Worm (Caenorhabditis elegans) whole organism, L1 larva: Measurements from ENCODE around the gene F34H10.3.
A peak's percentile ranks its signal among the peaks of the same experiment; 100 is the strongest.
"Not testable (repeated sequence)": the region's sequence is repeated elsewhere in the genome, so short reads cannot be mapped to it uniquely, and the experiment has no call there.

Experiments
- C04F5.9 ChIP-seq: sonication (generic microtip); optimal IDR thresholded peaks from 2 replicates; lab custom pipeline; 2016; ENCODE audit warnings: missing genetic modification characterization, missing compliant biosample characterization
- aha-1 ChIP-seq: fragments of 150-350 bp; optimal IDR thresholded peaks from 2 replicates; lab custom pipeline; 2014; ENCODE audit warnings: missing biosample characterization, missing genetic modification characterization
- aly-2 ChIP-seq: fragments of 150-350 bp; optimal IDR thresholded peaks from 2 replicates; lab custom pipeline; 2014; ENCODE audit warnings: missing biosample characterization, missing genetic modification characterization
- blmp-1 ChIP-seq: fragments of 150-350 bp; optimal IDR thresholded peaks from 2 replicates; lab custom pipeline; 2014; ENCODE audit warnings: missing biosample characterization, missing genetic modification characterization
- ceh-8 ChIP-seq: fragments of 200-800 bp; sonication (Bioruptor generic); optimal IDR thresholded peaks from 2 replicates; lab custom pipeline; 2018; ENCODE audit warnings: mild to moderate bottlenecking, missing genetic modification characterization, moderate library complexity, missing compliant biosample characterization
- ceh-82 ChIP-seq, 3 experiments: fragments of 150-350 bp in 1 of 3; sonication (generic microtip) in 2 of 3; optimal IDR thresholded peaks; 2 replicates each; lab custom pipeline; 2014 to 2017; ENCODE audit warnings: missing biosample characterization in 3 of 3, missing genetic modification characterization in 3 of 3
- ceh-88 ChIP-seq: fragments of 200-800 bp; sonication (Bioruptor generic); IDR thresholded peaks from 2 replicates; pipeline ENCODE4 v1.3.6; 2022; ENCODE audit warnings: missing genetic modification characterization, missing compliant biosample characterization
- dsc-1 ChIP-seq: sonication (generic microtip); optimal IDR thresholded peaks from 2 replicates; lab custom pipeline; 2016; ENCODE audit warnings: mild to moderate bottlenecking, missing genetic modification characterization, missing compliant biosample characterization
- efl-1 ChIP-seq, 4 experiments: fragments of 150-350 bp; optimal IDR thresholded peaks in 3 of 4; peaks in 1 of 4; 1 replicate in 1 of 4; 2 replicates in 3 of 4; lab custom pipeline; 2014; ENCODE audit warnings: missing biosample characterization in 2 of 4, missing genetic modification characterization in 2 of 4, missing genetic modification reagents in 2 of 4
- egl-13 ChIP-seq: sonication (generic microtip); optimal IDR thresholded peaks from 2 replicates; lab custom pipeline; 2016; ENCODE audit warnings: missing genotype, missing genetic modification reagents, missing genetic modification characterization, missing compliant biosample characterization
- elt-2 ChIP-seq: sonication (generic microtip); optimal IDR thresholded peaks from 2 replicates; lab custom pipeline; 2016; ENCODE audit warnings: missing genetic modification characterization, mild to moderate bottlenecking, inconsistent platforms, missing compliant biosample characterization, missing genetic modification reagents
- fkh-10 ChIP-seq: sonication (generic microtip); optimal IDR thresholded peaks from 2 replicates; lab custom pipeline; 2017; ENCODE audit warnings: missing biosample characterization, missing genetic modification reagents, missing genetic modification characterization
- fkh-4 ChIP-seq: sonication (generic microtip); optimal IDR thresholded peaks from 2 replicates; lab custom pipeline; 2016; ENCODE audit warnings: missing compliant biosample characterization, missing genetic modification characterization, borderline replicate concordance
- fkh-8 ChIP-seq: sonication (generic microtip); optimal IDR thresholded peaks from 2 replicates; lab custom pipeline; 2016; ENCODE audit warnings: mild to moderate bottlenecking, missing genetic modification characterization, missing compliant biosample characterization
- lin-14 ChIP-seq: fragments of 200-800 bp; sonication (Bioruptor generic); optimal IDR thresholded peaks from 2 replicates; lab custom pipeline; 2018; ENCODE audit warnings: mild to moderate bottlenecking, missing genetic modification characterization, moderate library complexity, missing compliant biosample characterization
- lin-35 ChIP-seq, 2 experiments: fragments of 150-350 bp; optimal IDR thresholded peaks; 2 replicates each; lab custom pipeline; 2014; ENCODE audit warnings: missing biosample characterization in 2 of 2, missing genetic modification characterization in 2 of 2, missing genetic modification reagents in 2 of 2
- lin-39 ChIP-seq: fragments of 150-350 bp; optimal IDR thresholded peaks from 2 replicates; lab custom pipeline; 2014; ENCODE audit warnings: missing biosample characterization, missing genetic modification reagents, missing genetic modification characterization
- lir-3 ChIP-seq: sonication (generic microtip); optimal IDR thresholded peaks from 2 replicates; lab custom pipeline; 2016; ENCODE audit warnings: mild to moderate bottlenecking, missing genetic modification characterization, moderate library complexity, missing compliant biosample characterization; ENCODE audit not compliant: poor library complexity
- mep-1 ChIP-seq: fragments of 150-350 bp; optimal IDR thresholded peaks from 2 replicates; lab custom pipeline; 2014; ENCODE audit warnings: missing biosample characterization, missing genetic modification characterization
- nhr-19 ChIP-seq: fragments of 200-800 bp; sonication (Bioruptor generic); conservative IDR thresholded peaks from 2 replicates; pipeline ENCODE4 v1.3.6; 2022; ENCODE audit warnings: missing genetic modification characterization, missing compliant biosample characterization
- nhr-20 ChIP-seq: sonication (generic microtip); optimal IDR thresholded peaks from 2 replicates; lab custom pipeline; 2016; ENCODE audit warnings: mild to moderate bottlenecking, missing genetic modification characterization, missing compliant biosample characterization
- nhr-28 ChIP-seq: fragments of 150-350 bp; optimal IDR thresholded peaks from 2 replicates; lab custom pipeline; 2014; ENCODE audit warnings: missing biosample characterization, missing genetic modification characterization
- nhr-47 ChIP-seq: sonication (generic microtip); optimal IDR thresholded peaks from 2 replicates; lab custom pipeline; 2016; ENCODE audit warnings: mild to moderate bottlenecking, missing genetic modification characterization, moderate library complexity, missing compliant biosample characterization
- nhr-71 ChIP-seq: sonication (generic microtip); optimal IDR thresholded peaks from 2 replicates; lab custom pipeline; 2016; ENCODE audit warnings: mild to moderate bottlenecking, missing genetic modification characterization, moderate library complexity, missing compliant biosample characterization
- nhr-77 ChIP-seq: fragments of 150-350 bp; optimal IDR thresholded peaks from 2 replicates; lab custom pipeline; 2014; ENCODE audit warnings: missing biosample characterization, missing genetic modification characterization
- nhr-84 ChIP-seq: sonication (generic microtip); optimal IDR thresholded peaks from 2 replicates; lab custom pipeline; 2017; ENCODE audit warnings: missing biosample characterization, missing genetic modification characterization
- nhr-90 ChIP-seq: sonication (generic microtip); optimal IDR thresholded peaks from 2 replicates; lab custom pipeline; 2016; ENCODE audit warnings: mild to moderate bottlenecking, missing genetic modification characterization, missing compliant biosample characterization; ENCODE audit not compliant: poor library complexity
- pag-3 ChIP-seq: sonication (generic microtip); optimal IDR thresholded peaks from 2 replicates; lab custom pipeline; 2017; ENCODE audit warnings: missing genetic modification characterization, mild to moderate bottlenecking, missing compliant biosample characterization, antibody characterized with exemption, borderline replicate concordance; ENCODE audit not compliant: insufficient read depth
- rnt-1 ChIP-seq: sonication (generic microtip); optimal IDR thresholded peaks from 2 replicates; lab custom pipeline; 2016; ENCODE audit warnings: mild to moderate bottlenecking, missing genetic modification characterization, moderate library complexity, missing compliant biosample characterization
- snu-23 ChIP-seq: sonication (generic microtip); optimal IDR thresholded peaks from 2 replicates; lab custom pipeline; 2016; ENCODE audit warnings: missing genetic modification characterization, missing compliant biosample characterization
- sptf-1 ChIP-seq: fragments of 150-350 bp; optimal IDR thresholded peaks from 2 replicates; lab custom pipeline; 2014; ENCODE audit warnings: missing biosample characterization, missing genetic modification characterization
- swsn-7 ChIP-seq: sonication (generic microtip); optimal IDR thresholded peaks from 2 replicates; lab custom pipeline; 2016; ENCODE audit warnings: missing genetic modification characterization, missing compliant biosample characterization
- tlp-1 ChIP-seq: fragments of 150-350 bp; optimal IDR thresholded peaks from 2 replicates; lab custom pipeline; 2014; ENCODE audit warnings: missing biosample characterization, missing genetic modification characterization
- unc-98 ChIP-seq: fragments of 200-800 bp; sonication (Bioruptor generic); IDR thresholded peaks from 2 replicates; pipeline ENCODE4 v1.3.6; 2022; ENCODE audit warnings: missing genetic modification characterization, missing compliant biosample characterization
- zip-4 ChIP-seq: fragments of 200-800 bp; sonication (Bioruptor generic); optimal IDR thresholded peaks from 2 replicates; lab custom pipeline; 2018; ENCODE audit warnings: mild to moderate bottlenecking, missing genetic modification characterization, moderate library complexity, missing compliant biosample characterization
- ztf-11 ChIP-seq, 2 experiments: sonication (generic microtip); optimal IDR thresholded peaks; 2 replicates each; lab custom pipeline; 2016 to 2017; ENCODE audit warnings: missing genetic modification characterization in 2 of 2, missing biosample characterization in 1 of 2, missing compliant biosample characterization in 1 of 2

The F34H10.3 gene

ce11 chrX:9635376-9635775 lies 551 bp upstream of the F34H10.3 start, which contains the start of gene F34H10.5:
Gene F34H10.5, plus strand, starts transcription at chrX:9635676.
- TF ChIP-seq ceh-88 (GFP tag; lab: Robert Waterston, UW), result no peak
- no peak for TF ChIP-seq lir-3 (tag; lab: Kevin White, UChicago)
- no peak for TF ChIP-seq nhr-90 (tag; lab: Kevin White, UChicago)
- no peak for TF ChIP-seq swsn-7 (tag; lab: Kevin White, UChicago)
- no peak for TF ChIP-seq egl-13 (tag; lab: Kevin White, UChicago)
- no peak for TF ChIP-seq sptf-1

ce11 chrX:9629552-9629951 lies 5.3 kb downstream of the F34H10.3 start:
- TF ChIP-seq blmp-1 (tag; lab: Kevin White, UChicago) (peak; percentile 10), nhr-71 (tag; lab: Kevin White, UChicago) (peak; percentile 25), lir-3 (tag; lab: Kevin White, UChicago) (no peak), dsc-1 (tag; lab: Kevin White, UChicago) (no peak), ceh-8 (GFP tag; lab: Kevin White, UChicago) (peak; percentile 72), fkh-8 (tag; lab: Kevin White, UChicago) (peak; percentile 66), tlp-1 (no peak), nhr-28 (tag; lab: Kevin White, UChicago) (no peak)

- not testable (repeated sequence) for TF ChIP-seq elt-2 (tag; lab: Kevin White, UChicago); fkh-10; ceh-82 (tag; optimal IDR thresholded peaks at IDR 0.05; lab: Kevin White, UChicago)
Observed at ce11 chrX:9625824-9626223, 9.0 kb downstream of the F34H10.3 start, which contains the start of gene F34H10.1. Gene F34H10.1, plus strand, starts transcription at chrX:9626124.

ce11 chrX:9622609-9623008 lies 12.2 kb downstream of the F34H10.3 start:
- TF ChIP-seq fkh-4 (tag; lab: Kevin White, UChicago), result no peak
- TF ChIP-seq lin-39 (tag; lab: Kevin White, UChicago), result no peak
- no peak for TF ChIP-seq zip-4
- TF ChIP-seq lin-35 (GFP tag; optimal IDR thresholded peaks at IDR 0.05; lab: Kevin White, UChicago), result peak in 1 of 2 experiments; percentile 39
- no peak for TF ChIP-seq nhr-77 (tag; lab: Kevin White, UChicago)
- TF ChIP-seq unc-98 (GFP tag; lab: Robert Waterston, UW), result no peak
- TF ChIP-seq nhr-71 (tag; lab: Kevin White, UChicago), result peak; percentile 6
- TF ChIP-seq C04F5.9 (tag; lab: Kevin White, UChicago), result no peak
- TF ChIP-seq rnt-1 (tag; lab: Kevin White, UChicago), result peak; percentile 36
- peak; percentile 39 for TF ChIP-seq nhr-47 (tag; lab: Kevin White, UChicago)
- TF ChIP-seq ztf-11 (tag; optimal IDR thresholded peaks at IDR 0.05; lab: Kevin White, UChicago), result no peak
- no peak for TF ChIP-seq aly-2 (tag; lab: Kevin White, UChicago)
- 0 out of 2 replicates have a peak, but pooled peaks have one; percentile 9 for TF ChIP-seq nhr-19 (GFP tag; lab: Robert Waterston, UW)
- no peak for TF ChIP-seq efl-1 (optimal IDR thresholded peaks at IDR 0.05; lab: Kevin White, UChicago)
- TF ChIP-seq efl-1 (GFP tag; optimal IDR thresholded peaks at IDR 0.05 in 1 of 2; lab: Kevin White, UChicago), result no peak
- TF ChIP-seq pag-3, result no peak
- peak; percentile 20 for TF ChIP-seq nhr-90 (tag; lab: Kevin White, UChicago)
- TF ChIP-seq blmp-1 (tag; lab: Kevin White, UChicago), result no peak
- TF ChIP-seq nhr-20 (tag; lab: Kevin White, UChicago), result no peak
- no peak for TF ChIP-seq aha-1 (tag; lab: Kevin White, UChicago)
- TF ChIP-seq snu-23 (GFP tag; lab: Kevin White, UChicago), result peak; percentile 27
- TF ChIP-seq mep-1, result no peak
- no peak for TF ChIP-seq nhr-84 (tag; lab: Kevin White, UChicago)
- no peak for TF ChIP-seq lin-14 (GFP tag; lab: Kevin White, UChicago)
